Worm (Caenorhabditis elegans): ENCODE results near the gene mett-10.
A peak's percentile ranks its signal among the peaks of the same experiment; 100 is the strongest.

mett-10 gene

DNA sequence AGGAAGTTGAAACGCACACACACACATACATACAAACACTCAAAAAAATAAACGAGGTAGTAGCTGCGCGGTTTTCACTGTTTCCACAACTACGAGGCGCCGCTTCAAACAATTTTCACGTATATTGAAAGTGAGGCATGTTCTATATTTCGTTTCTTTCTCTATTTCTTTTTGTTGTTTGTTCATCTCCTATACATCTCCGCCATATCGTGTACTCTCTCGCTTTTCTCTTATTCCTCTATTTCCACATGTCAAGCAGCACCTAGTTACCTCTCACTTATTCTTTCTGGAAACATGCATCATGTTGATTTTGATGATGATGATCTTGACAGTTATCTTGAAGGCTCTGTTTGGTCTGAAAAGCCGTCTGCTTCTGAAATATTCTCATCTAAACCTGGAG, 21.9 kb downstream of the mett-10 start, which contains the start of gene ZK1128.7:
ZK1128.7 (plus strand) TSS at position 229 of the 400 bp plus-strand sequence.
- TF ChIP-seq nhr-129 (tag; optimal IDR thresholded peaks at IDR 0.05) (no peak), lsy-2 (tag; optimal IDR thresholded peaks at IDR 0.05) (peak in 1 of 2 experiments; percentile 30), R02D3.7 (tag; optimal IDR thresholded peaks at IDR 0.05) (no peak), ama-1 (optimal IDR thresholded peaks at IDR 0.05) (no peak), blmp-1 (tag; optimal IDR thresholded peaks at IDR 0.05; ENCODE audit: insufficient read depth) (peak; percentile 22), sma-9 (GFP tag; optimal IDR thresholded peaks at IDR 0.05) (peak; percentile 20), sma-9 (tag; optimal IDR thresholded peaks at IDR 0.05) (no peak), unc-55 (GFP tag; optimal IDR thresholded peaks at IDR 0.05) (peak; percentile 36), F13H6.1 (tag; optimal IDR thresholded peaks at IDR 0.05) (peak; percentile 43), nhr-11 (tag; optimal IDR thresholded peaks at IDR 0.05) (no peak), C34F6.9 (tag; optimal IDR thresholded peaks at IDR 0.05) (peak; percentile 15)

DNA sequence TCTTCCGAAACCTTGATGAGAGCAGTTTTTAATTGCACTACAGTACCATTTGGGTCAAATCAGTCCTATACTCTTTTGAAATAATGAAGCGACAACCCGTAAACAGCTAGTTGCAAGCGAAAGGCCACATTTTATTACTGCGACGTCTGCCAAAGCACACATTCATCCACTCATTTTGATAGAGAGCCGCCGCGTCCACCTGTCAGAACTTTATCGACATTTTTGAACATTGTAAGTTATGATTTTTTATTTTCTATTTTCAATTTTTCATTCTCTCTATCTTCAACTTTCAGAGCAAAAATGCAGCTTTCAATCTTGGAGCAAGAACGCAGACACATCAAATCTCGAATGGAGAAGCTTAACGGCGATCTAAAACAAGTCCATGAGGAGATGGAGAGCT, 25.9 kb downstream of the mett-10 start, which contains the start of gene K08E5.6:
K08E5.6 (plus strand) TSS at position 301 of the 400 bp plus-strand sequence.
- no peak for TF ChIP-seq F13H6.1 (tag; optimal IDR thresholded peaks at IDR 0.05)
- TF ChIP-seq mbf-1 (tag; optimal IDR thresholded peaks at IDR 0.05), result no peak
- no peak for TF ChIP-seq aly-2 (tag; optimal IDR thresholded peaks at IDR 0.05)
- TF ChIP-seq unc-55 (GFP tag; optimal IDR thresholded peaks at IDR 0.05), result no peak
- TF ChIP-seq nhr-77 (tag; optimal IDR thresholded peaks at IDR 0.05), result no peak
- no peak for TF ChIP-seq ztf-1 (GFP tag; conservative IDR thresholded peaks at IDR 0.05)
- no peak for TF ChIP-seq mab-5 (tag; optimal IDR thresholded peaks at IDR 0.05)
- no peak for TF ChIP-seq crh-2 (tag; optimal IDR thresholded peaks at IDR 0.05)

DNA sequence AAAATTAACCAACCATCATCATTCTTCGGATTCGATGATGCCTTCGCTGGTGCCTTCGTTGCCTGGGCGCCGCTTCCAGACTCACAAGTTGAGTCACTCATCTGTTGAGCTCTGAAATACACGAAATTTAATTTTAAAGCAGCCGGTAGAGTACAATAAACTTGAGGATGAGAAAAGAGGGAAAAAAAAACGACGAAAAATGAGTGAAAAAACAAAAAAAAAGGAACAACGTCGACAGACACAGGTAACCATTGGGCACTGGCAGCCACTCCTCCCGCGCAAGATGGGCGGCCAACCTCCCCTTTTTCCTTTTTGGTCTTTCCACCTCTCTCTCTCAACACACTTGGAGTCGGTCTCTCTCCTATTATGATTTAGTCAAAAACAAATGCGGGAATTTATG, 31.9 kb downstream of the mett-10 start, which contains the start of gene K08E5.1:
K08E5.1 (minus strand) TSS at position 101 of the 400 bp plus-strand sequence.
- TF ChIP-seq snpc-4 (tag; optimal IDR thresholded peaks at IDR 0.05) (no peak), skn-1 (tag; optimal IDR thresholded peaks at IDR 0.05) (no peak), egl-27 (tag; optimal IDR thresholded peaks at IDR 0.05) (no peak), ama-1 (optimal IDR thresholded peaks at IDR 0.05) (no peak), mab-5 (tag; optimal IDR thresholded peaks at IDR 0.05) (no peak), lin-39 (tag; optimal IDR thresholded peaks at IDR 0.05) (no peak), lin-11 (tag; optimal IDR thresholded peaks at IDR 0.05) (no peak), ztf-4 (tag; optimal IDR thresholded peaks at IDR 0.05) (no peak)

DNA sequence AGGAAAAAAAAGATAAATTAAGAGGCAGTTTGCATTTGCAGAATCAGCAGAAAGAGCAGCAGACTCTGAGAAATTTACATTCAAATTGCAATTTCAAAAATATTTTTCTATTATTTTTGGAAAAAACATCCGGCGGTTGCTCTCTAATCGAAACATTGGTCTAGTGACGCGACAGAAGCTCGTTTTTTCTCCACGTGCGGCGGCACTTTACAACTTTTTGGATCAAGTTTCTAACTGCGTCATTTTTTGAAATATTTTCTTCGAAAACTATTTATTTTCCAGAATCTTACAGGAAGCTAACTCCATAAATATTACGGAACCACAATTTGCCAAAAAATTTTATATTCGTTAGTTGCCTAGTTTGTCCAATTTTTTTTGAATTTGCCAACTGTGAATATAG, 35.1 kb downstream of the mett-10 start:
- TF ChIP-seq fos-1 (tag; optimal IDR thresholded peaks at IDR 0.05) (no peak), nhr-129 (tag; optimal IDR thresholded peaks at IDR 0.05) (no peak), egl-27 (tag; optimal IDR thresholded peaks at IDR 0.05) (no peak)

DNA sequence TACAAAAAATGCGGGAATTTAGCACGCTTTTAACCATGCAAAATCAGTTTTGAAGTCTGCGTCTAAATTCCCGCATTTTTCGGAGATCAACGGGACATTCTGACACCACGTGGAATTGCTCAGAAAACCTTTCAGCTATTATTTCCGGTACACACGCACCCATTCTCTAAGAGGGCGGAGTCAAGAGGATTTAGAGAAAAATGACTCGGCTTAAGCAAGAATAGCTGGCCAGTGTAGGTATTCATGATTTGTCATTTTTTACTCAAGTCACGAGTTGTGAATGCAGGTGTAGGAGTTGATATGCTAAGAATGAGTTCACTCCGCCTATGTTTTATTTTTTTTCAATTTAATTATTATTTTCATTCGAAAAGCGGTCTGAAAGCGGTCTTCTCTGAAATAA, 35.9 kb downstream of the mett-10 start:
- TF ChIP-seq ztf-11 (tag; optimal IDR thresholded peaks at IDR 0.05) (no peak), lin-11 (tag; optimal IDR thresholded peaks at IDR 0.05) (peak; percentile 19), nhr-12 (tag; optimal IDR thresholded peaks at IDR 0.05) (no peak), crh-2 (tag; optimal IDR thresholded peaks at IDR 0.05) (no peak), ZK546.5 (tag; optimal IDR thresholded peaks at IDR 0.05) (no peak), nhr-25 (tag; optimal IDR thresholded peaks at IDR 0.05) (no peak), F13H6.1 (tag; optimal IDR thresholded peaks at IDR 0.05) (no peak), nhr-10 (tag; optimal IDR thresholded peaks at IDR 0.05) (no peak), peb-1 (tag; optimal IDR thresholded peaks at IDR 0.05) (no peak), sma-9 (GFP tag; optimal IDR thresholded peaks at IDR 0.05) (peak; percentile 35), sma-9 (tag; optimal IDR thresholded peaks at IDR 0.05) (no peak), ceh-16 (tag; optimal IDR thresholded peaks at IDR 0.05) (no peak), egl-27 (tag; optimal IDR thresholded peaks at IDR 0.05) (no peak), lsy-2 (tag; optimal IDR thresholded peaks at IDR 0.05) (peak in 1 of 2 experiments; percentile 38), mab-5 (tag; optimal IDR thresholded peaks at IDR 0.05) (no peak), C34F6.9 (tag; optimal IDR thresholded peaks at IDR 0.05) (peak; percentile 30), nhr-237 (tag; optimal IDR thresholded peaks at IDR 0.05) (no peak)

DNA sequence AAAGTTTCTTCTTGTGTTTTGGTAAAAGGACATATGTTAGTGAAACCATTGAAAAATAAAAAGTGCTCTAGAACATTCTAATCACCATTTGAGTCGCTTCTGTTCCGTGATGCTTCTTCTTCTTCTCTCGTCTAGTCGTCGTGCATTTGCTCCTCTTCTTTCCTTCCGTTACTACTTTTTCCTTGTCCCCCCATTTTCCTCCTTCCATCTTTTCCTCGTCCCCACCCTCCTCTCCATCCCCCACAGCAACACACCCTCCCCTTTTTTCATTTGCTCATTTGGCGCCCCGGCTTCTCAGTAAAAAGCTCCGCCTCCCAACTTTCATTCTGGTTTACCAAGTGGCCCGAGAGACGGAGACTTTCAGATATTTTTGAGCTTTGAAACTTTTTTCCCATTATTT, 36.9 kb downstream of the mett-10 start:
- TF ChIP-seq snpc-4 (tag; optimal IDR thresholded peaks at IDR 0.05), result no peak
- TF ChIP-seq lin-39 (tag; optimal IDR thresholded peaks at IDR 0.05), result no peak
- TF ChIP-seq ZK546.5 (tag; optimal IDR thresholded peaks at IDR 0.05), result no peak
- TF ChIP-seq sma-9 (GFP tag; optimal IDR thresholded peaks at IDR 0.05), result peak; percentile 10
- TF ChIP-seq sma-9 (tag; optimal IDR thresholded peaks at IDR 0.05), result no peak
- TF ChIP-seq nhr-21 (tag; optimal IDR thresholded peaks at IDR 0.05), result no peak
- TF ChIP-seq mbf-1 (tag; optimal IDR thresholded peaks at IDR 0.05), result no peak
- TF ChIP-seq elt-3 (tag; optimal IDR thresholded peaks at IDR 0.05), result no peak
- TF ChIP-seq nhr-77 (tag; optimal IDR thresholded peaks at IDR 0.05), result no peak
- TF ChIP-seq egl-27 (tag; optimal IDR thresholded peaks at IDR 0.05), result no peak
- no peak for TF ChIP-seq nhr-25 (tag; optimal IDR thresholded peaks at IDR 0.05)
- no peak for TF ChIP-seq elt-1 (tag; optimal IDR thresholded peaks at IDR 0.05)
- no peak for TF ChIP-seq ama-1 (optimal IDR thresholded peaks at IDR 0.05)
- no peak for TF ChIP-seq ztf-4 (tag; optimal IDR thresholded peaks at IDR 0.05)
- TF ChIP-seq ceh-16 (tag; optimal IDR thresholded peaks at IDR 0.05), result no peak
- TF ChIP-seq dmd-4 (tag; optimal IDR thresholded peaks at IDR 0.05), result no peak
- TF ChIP-seq gmeb-1 (tag; optimal IDR thresholded peaks at IDR 0.05), result no peak
- no peak for TF ChIP-seq unc-39 (tag; optimal IDR thresholded peaks at IDR 0.05)
- TF ChIP-seq nhr-11 (tag; optimal IDR thresholded peaks at IDR 0.05), result no peak
- TF ChIP-seq mab-5 (tag; optimal IDR thresholded peaks at IDR 0.05), result peak; percentile 27
- TF ChIP-seq crh-2 (tag; optimal IDR thresholded peaks at IDR 0.05), result peak; percentile 46
- peak; percentile 73 for TF ChIP-seq zag-1 (tag; optimal IDR thresholded peaks at IDR 0.05)
- TF ChIP-seq nhr-23 (tag; optimal IDR thresholded peaks at IDR 0.05), result no peak
- TF ChIP-seq lin-11 (tag; optimal IDR thresholded peaks at IDR 0.05), result peak; percentile 15
- no peak for TF ChIP-seq R02D3.7 (tag; optimal IDR thresholded peaks at IDR 0.05)
- TF ChIP-seq fos-1 (tag; optimal IDR thresholded peaks at IDR 0.05), result no peak
- TF ChIP-seq nhr-12 (tag; optimal IDR thresholded peaks at IDR 0.05), result no peak
- TF ChIP-seq alr-1 (tag; optimal IDR thresholded peaks at IDR 0.05), result no peak

All from whole organism, L2 larva.